Fruit fly (Drosophila melanogaster) whole organism, wandering third instar larva: ENCODE results near the gene CG3823.

Experiments used
- Abd-B ChIP-seq: fragments of >200 bp; optimal IDR thresholded peaks from 2 replicates; lab custom pipeline; 2017; ENCODE audit warnings: missing biosample characterization, missing genetic modification characterization
- CG9705 ChIP-seq: fragments of 200-800 bp; sonication (Bioruptor generic); optimal IDR thresholded peaks from 2 replicates; lab custom pipeline; 2018; ENCODE audit warnings: missing biosample characterization, mild to moderate bottlenecking, missing genetic modification characterization
- CrebA ChIP-seq: fragments of 200-800 bp; sonication (Bioruptor generic); optimal IDR thresholded peaks from 2 replicates; lab custom pipeline; 2016; ENCODE audit warnings: missing biosample characterization, mild to moderate bottlenecking, missing genetic modification characterization, borderline replicate concordance
- Dfd ChIP-seq: fragments of >200 bp; optimal IDR thresholded peaks from 2 replicates; lab custom pipeline; 2017; ENCODE audit warnings: missing biosample characterization, missing genetic modification characterization
- Dif ChIP-seq: fragments of 200-275, 200-300 bp; sonication (Bioruptor generic); optimal IDR thresholded peaks from 2 replicates; lab custom pipeline; 2018; ENCODE audit warnings: missing biosample characterization, missing genetic modification characterization; ENCODE audit not compliant: partially characterized antibody
- GATAd ChIP-seq: sonication (Bioruptor generic); optimal IDR thresholded peaks from 2 replicates; lab custom pipeline; 2016; ENCODE audit warnings: missing biosample characterization, missing genetic modification characterization
- HLH106 ChIP-seq: fragments of 200-800 bp; optimal IDR thresholded peaks from 3 replicates; lab custom pipeline; 2019; ENCODE audit warnings: missing biosample characterization, mild to moderate bottlenecking, missing genetic modification characterization, moderate library complexity
- Hnf4 ChIP-seq: fragments of 200-800 bp; sonication (Bioruptor generic); optimal IDR thresholded peaks from 2 replicates; lab custom pipeline; 2016; ENCODE audit warnings: missing biosample characterization, mild to moderate bottlenecking, missing genetic modification characterization
- Hr78 ChIP-seq: fragments of >200 bp; optimal IDR thresholded peaks from 2 replicates; lab custom pipeline; 2017; ENCODE audit warnings: missing biosample characterization, missing genetic modification characterization
- Hr83 ChIP-seq: fragments of 200-300 bp; sonication (Bioruptor generic); optimal IDR thresholded peaks from 2 replicates; lab custom pipeline; 2016; ENCODE audit warnings: missing biosample characterization, mild to moderate bottlenecking, missing genetic modification characterization, moderate library complexity; ENCODE audit not compliant: poor library complexity, severe bottlenecking
- Jra ChIP-seq: sonication (Bioruptor generic); optimal IDR thresholded peaks from 2 replicates; lab custom pipeline; 2016; ENCODE audit warnings: missing biosample characterization, missing genetic modification characterization
- Myc ChIP-seq: fragments of >200 bp; optimal IDR thresholded peaks from 2 replicates; lab custom pipeline; 2017
- N ChIP-seq: fragments of >200 bp; optimal IDR thresholded peaks from 2 replicates; lab custom pipeline; 2018; ENCODE audit warnings: missing biosample characterization, missing external identifiers, missing genetic modification characterization
- OdsH ChIP-seq: fragments of 200-800 bp; sonication (Bioruptor generic); optimal IDR thresholded peaks from 2 replicates; lab custom pipeline; 2016; ENCODE audit warnings: missing biosample characterization, mild to moderate bottlenecking, missing genetic modification characterization
- Rel ChIP-seq, 2 experiments: fragments of 200-800 bp; sonication (Bioruptor generic) in 1 of 2; optimal IDR thresholded peaks; 2 replicates in 1 of 2; 3 replicates in 1 of 2; lab custom pipeline; 2016 to 2019; ENCODE audit warnings: mild to moderate bottlenecking in 2 of 2, missing biosample characterization in 2 of 2, missing genetic modification characterization in 2 of 2, moderate library complexity in 1 of 2
- Sp1 ChIP-seq: fragments of 200-800 bp; sonication (Bioruptor generic); optimal IDR thresholded peaks from 3 replicates; lab custom pipeline; 2019; ENCODE audit warnings: missing biosample characterization, mild to moderate bottlenecking, missing genetic modification characterization, moderate library complexity
- Vsx2 ChIP-seq: fragments of 200-300, 225-300 bp; sonication (Bioruptor generic); optimal IDR thresholded peaks from 2 replicates; lab custom pipeline; 2018; ENCODE audit warnings: missing biosample characterization, missing genetic modification characterization; ENCODE audit not compliant: partially characterized antibody
- br ChIP-seq: fragments of 200-800 bp; sonication (Bioruptor generic); optimal IDR thresholded peaks from 2 replicates; lab custom pipeline; 2016; ENCODE audit warnings: missing biosample characterization, missing genetic modification characterization
- dl ChIP-seq, 2 experiments: fragments of 175-275, 200-275 bp in 1 of 2; fragments of 200-275 bp in 1 of 2; sonication (Bioruptor generic); optimal IDR thresholded peaks; lab custom pipeline; 2018; ENCODE audit warnings: mild to moderate bottlenecking in 2 of 2, missing biosample characterization in 2 of 2, missing genetic modification characterization in 2 of 2, moderate library complexity in 2 of 2; ENCODE audit not compliant: partially characterized antibody in 2 of 2, insufficient read depth in 1 of 2
- dmrt93B ChIP-seq: fragments of 200-800 bp; sonication (Bioruptor generic); optimal IDR thresholded peaks from 2 replicates; lab custom pipeline; 2018; ENCODE audit warnings: missing biosample characterization, mild to moderate bottlenecking, missing genetic modification characterization
- dsf ChIP-seq: sonication (Bioruptor generic); optimal IDR thresholded peaks from 2 replicates; lab custom pipeline; 2016; ENCODE audit warnings: missing biosample characterization, missing genetic modification characterization, borderline replicate concordance
- ey ChIP-seq: fragments of 200-800 bp; sonication (Bioruptor generic); optimal IDR thresholded peaks from 2 replicates; lab custom pipeline; 2016; ENCODE audit warnings: missing biosample characterization, missing genetic modification characterization
- foxo ChIP-seq, 2 experiments: fragments of 200-800 bp; sonication (Bioruptor generic); optimal IDR thresholded peaks; 2 replicates in 1 of 2; 3 replicates in 1 of 2; lab custom pipeline; 2016 to 2017; ENCODE audit warnings: missing biosample characterization in 2 of 2, missing genetic modification characterization in 2 of 2
- fru ChIP-seq: fragments of 200-800 bp; sonication (Bioruptor generic); optimal IDR thresholded peaks from 3 replicates; lab custom pipeline; 2016; ENCODE audit warnings: missing biosample characterization, mild to moderate bottlenecking, missing genetic modification characterization
- h ChIP-seq: fragments of 200-800 bp; sonication (Bioruptor generic); optimal IDR thresholded peaks from 3 replicates; lab custom pipeline; 2016; ENCODE audit warnings: missing biosample characterization, mild to moderate bottlenecking, missing genetic modification characterization
- lola ChIP-seq: fragments of >200 bp; optimal IDR thresholded peaks from 2 replicates; lab custom pipeline; 2017; ENCODE audit warnings: missing biosample characterization, missing genetic modification characterization
- psq ChIP-seq: fragments of 200-800 bp; sonication (Bioruptor generic); optimal IDR thresholded peaks from 3 replicates; lab custom pipeline; 2017; ENCODE audit warnings: missing biosample characterization, mild to moderate bottlenecking, missing genetic modification characterization, moderate library complexity
- rgr ChIP-seq: fragments of 200-800 bp; sonication (Bioruptor generic); optimal IDR thresholded peaks from 3 replicates; lab custom pipeline; 2016; ENCODE audit warnings: missing biosample characterization, mild to moderate bottlenecking, missing genetic modification characterization
- sage ChIP-seq: fragments of 200-800 bp; sonication (Bioruptor generic); optimal IDR thresholded peaks from 2 replicates; lab custom pipeline; 2016; ENCODE audit warnings: missing biosample characterization, mild to moderate bottlenecking, missing genetic modification characterization
- tai ChIP-seq: sonication (Bioruptor generic); optimal IDR thresholded peaks from 2 replicates; lab custom pipeline; 2016; ENCODE audit warnings: missing biosample characterization, missing genetic modification characterization
- woc ChIP-seq: sonication (Bioruptor generic); optimal IDR thresholded peaks from 2 replicates; lab custom pipeline; 2016; ENCODE audit warnings: missing biosample characterization, mild to moderate bottlenecking, missing genetic modification characterization

CG3823 gene

DNA sequence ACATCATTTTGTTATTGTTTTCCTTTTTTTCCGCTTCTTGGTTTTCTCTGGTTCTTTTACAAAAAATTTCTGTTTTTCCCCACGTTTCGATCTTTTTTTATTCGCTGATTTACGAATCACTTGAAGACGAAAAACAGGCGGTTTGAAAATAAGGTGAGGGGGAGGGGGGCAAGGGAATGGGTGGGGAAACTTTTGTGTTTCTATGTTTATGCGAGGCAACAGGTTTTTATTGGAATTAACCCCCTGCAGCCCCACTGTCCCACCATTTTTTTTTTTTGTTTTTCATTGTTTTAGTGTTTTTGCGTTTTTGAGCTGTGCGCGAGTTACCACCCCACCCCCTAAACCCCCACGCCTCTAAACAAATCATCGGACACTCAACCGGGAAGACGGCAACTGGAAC, 31.2 kb downstream of the CG3823 start:
- TF ChIP-seq Myc (no peak), Rel (GFP tag; optimal IDR thresholded peaks at IDR 0.05; lab: Kevin White, UChicago) (no peak), Rel (tag; optimal IDR thresholded peaks at IDR 0.05; lab: Kevin White, UChicago) (peak; percentile 85)

- TF ChIP-seq Hr83 (GFP tag; lab: Kevin White, UChicago) = no peak
- no peak for TF ChIP-seq Sp1
- TF ChIP-seq sage (GFP tag; lab: Kevin White, UChicago) = no peak
- TF ChIP-seq Hr78 (GFP tag; lab: Kevin White, UChicago) = no peak
- no peak for TF ChIP-seq CrebA
- TF ChIP-seq fru (GFP tag; lab: Kevin White, UChicago) = no peak
- TF ChIP-seq Abd-B (GFP tag; lab: Kevin White, UChicago) = no peak
- TF ChIP-seq OdsH (GFP tag; lab: Kevin White, UChicago) = no peak
- TF ChIP-seq Jra (GFP tag; lab: Kevin White, UChicago) = no peak
- no peak for TF ChIP-seq dmrt93B (GFP tag; lab: Kevin White, UChicago)
- no peak for TF ChIP-seq dsf (GFP tag; lab: Kevin White, UChicago)
- TF ChIP-seq Myc = no peak
- no peak for TF ChIP-seq woc (GFP tag; lab: Kevin White, UChicago)
- no peak for TF ChIP-seq tai (GFP tag; lab: Kevin White, UChicago)
- no peak for TF ChIP-seq N (GFP tag; lab: Kevin White, UChicago)
- no peak for TF ChIP-seq foxo (GFP tag; optimal IDR thresholded peaks at IDR 0.05; lab: Kevin White, UChicago)
- no peak for TF ChIP-seq Dfd (GFP tag; lab: Kevin White, UChicago)
These were observed 33.9 kb downstream of the CG3823 start, which contains the start of gene CG3842 for dm6 chrX:6337702-6338101. CG3842 (plus strand) TSS chrX:6337762.

DNA sequence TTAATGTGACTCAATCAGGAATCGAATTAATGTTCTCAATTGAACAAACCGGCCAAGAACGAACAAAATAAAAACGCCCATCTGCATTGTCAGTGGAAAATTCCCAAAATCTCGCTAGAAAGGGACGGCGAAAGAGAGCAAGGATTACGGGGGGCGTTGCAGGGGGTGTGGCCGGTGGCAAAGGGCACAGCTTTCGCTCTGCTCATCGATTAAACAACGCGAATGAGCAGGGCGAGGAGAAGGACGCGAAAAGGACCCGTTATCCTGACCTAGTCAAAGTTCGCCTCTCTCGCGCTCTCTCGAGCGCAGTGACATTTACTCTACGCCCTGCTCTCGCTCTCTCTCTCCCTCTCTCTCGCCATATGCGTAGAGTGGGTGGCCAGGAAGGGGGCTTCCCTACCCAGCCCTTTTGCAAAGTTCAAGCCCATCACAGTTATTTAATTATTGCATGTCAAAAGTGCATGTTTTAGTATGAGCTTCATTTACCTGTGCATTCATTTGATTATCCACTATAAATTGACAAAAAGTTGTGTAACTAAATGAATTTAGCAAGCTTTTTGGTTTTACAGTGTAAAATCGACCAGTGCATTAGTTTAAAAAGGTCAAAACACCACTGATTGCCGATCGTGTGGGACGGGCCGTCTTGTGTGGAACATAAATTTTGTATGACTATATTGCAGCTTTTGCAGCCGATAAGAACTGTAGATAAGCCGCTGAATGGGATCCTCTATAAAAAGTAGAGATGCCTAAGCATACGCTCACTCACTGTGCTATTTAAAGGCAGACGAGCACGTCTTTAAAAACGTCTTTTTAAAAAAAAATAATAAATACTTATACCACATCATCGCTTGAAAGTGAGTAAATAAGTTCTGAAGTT, 35.2 kb downstream of the CG3823 start:
- TF ChIP-seq sage (GFP tag; lab: Kevin White, UChicago) (no peak), rgr (GFP tag; lab: Kevin White, UChicago) (peak; percentile 19), GATAd (GFP tag; lab: Kevin White, UChicago) (no peak), CG9705 (no peak), Sp1 (peak; percentile 13), dsf (GFP tag; lab: Kevin White, UChicago) (no peak), lola (GFP tag; lab: Kevin White, UChicago) (no peak), fru (GFP tag; lab: Kevin White, UChicago) (peak; percentile 57), dmrt93B (GFP tag; lab: Kevin White, UChicago) (peak; percentile 22), foxo (GFP tag; optimal IDR thresholded peaks at IDR 0.05; lab: Kevin White, UChicago) (peak in 1 of 2 experiments; percentile 62), HLH106 (tag; lab: Kevin White, UChicago) (peak; percentile 53), Hnf4 (GFP tag; lab: Kevin White, UChicago) (peak; percentile 8), Dif (peak; percentile 59), ey (peak; percentile 48), h (GFP tag; lab: Kevin White, UChicago) (peak; percentile 55), br (peak; percentile 39), dl (GFP tag; optimal IDR thresholded peaks at IDR 0.05; lab: Kevin White, UChicago; ENCODE audit: insufficient read depth in 1 of 2, partially characterized antibody in 2 of 2) (peak; percentile 14 to 47), OdsH (GFP tag; lab: Kevin White, UChicago) (peak; percentile 23)

DNA sequence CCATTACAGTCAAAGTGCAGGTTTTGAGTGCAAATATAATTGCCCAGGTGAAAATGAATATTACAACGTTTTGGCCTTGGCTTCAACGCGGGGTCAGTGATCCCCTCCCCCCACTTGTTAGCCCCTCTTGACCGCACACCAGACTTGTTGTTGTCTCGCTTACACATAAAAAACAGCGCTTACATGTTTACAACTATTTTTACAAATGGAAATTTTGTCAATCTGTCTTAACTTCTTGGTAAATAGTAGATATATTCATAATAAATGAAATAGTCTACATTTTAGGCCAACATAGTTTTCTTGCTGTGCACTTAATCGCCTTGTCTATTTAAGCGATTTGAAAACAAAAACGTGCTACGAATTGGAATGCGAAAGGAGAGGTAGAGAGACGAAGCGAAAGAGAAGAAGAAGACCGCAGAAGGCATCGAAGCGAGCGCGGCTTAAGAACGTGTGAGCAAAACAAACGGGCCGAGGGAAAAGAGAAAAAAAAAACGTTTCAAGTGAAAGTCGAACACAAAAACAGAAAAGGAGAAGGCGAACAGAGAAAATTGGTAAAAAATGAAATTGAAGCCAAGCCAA, 36.3 kb downstream of the CG3823 start:
- TF ChIP-seq Vsx2 (GFP tag; lab: Kevin White, UChicago) = no peak
- no peak for TF ChIP-seq CrebA
- no peak for TF ChIP-seq ey
- peak; percentile 87 for TF ChIP-seq psq (GFP tag; lab: Kevin White, UChicago)
- no peak for TF ChIP-seq Abd-B (GFP tag; lab: Kevin White, UChicago)
- TF ChIP-seq sage (GFP tag; lab: Kevin White, UChicago) = no peak
- no peak for TF ChIP-seq lola (GFP tag; lab: Kevin White, UChicago)
- no peak for TF ChIP-seq CG9705
